Fruit fly (Drosophila melanogaster) whole organism, embryonic: ENCODE data around the gene unc-119.

Source experiments
- Antp ChIP-seq: fragments of 200-800 bp; sonication (Bioruptor generic); optimal IDR thresholded peaks from 3 replicates; lab custom pipeline; 2016; ENCODE audit warnings: missing biosample characterization, missing genetic modification characterization
- Atf6 ChIP-seq: fragments of 200-800 bp; sonication (Bioruptor generic); IDR thresholded peaks from 2 replicates; pipeline ENCODE4 v1.3.6; 2022; ENCODE audit warnings: missing biosample characterization, missing genetic modification characterization
- CG10267 ChIP-seq: fragments of 200-800 bp; sonication (Bioruptor generic); optimal IDR thresholded peaks from 2 replicates; lab custom pipeline; 2018; ENCODE audit warnings: missing biosample characterization, mild to moderate bottlenecking, missing genetic modification characterization, moderate library complexity
- CG10462 ChIP-seq: fragments of 200-800 bp; sonication (Bioruptor generic); optimal IDR thresholded peaks from 2 replicates; lab custom pipeline; 2016; ENCODE audit warnings: missing biosample characterization, missing genetic modification characterization
- CG10959 ChIP-seq: fragments of 200-800 bp; sonication (Bioruptor generic); IDR thresholded peaks from 2 replicates; pipeline ENCODE4 v1.3.6; 2022; ENCODE audit warnings: missing biosample characterization, missing genetic modification characterization
- CG12104 ChIP-seq: fragments of 200-800 bp; sonication (Bioruptor generic); optimal IDR thresholded peaks from 3 replicates; lab custom pipeline; 2016; ENCODE audit warnings: missing biosample characterization, missing genetic modification characterization
- CG12299 ChIP-seq: fragments of 200-800 bp; sonication (Bioruptor generic); optimal IDR thresholded peaks from 2 replicates; lab custom pipeline; 2018; ENCODE audit warnings: missing biosample characterization, mild to moderate bottlenecking, missing genetic modification characterization
- CG14710 ChIP-seq: fragments of 200-800 bp; sonication (Bioruptor generic); optimal IDR thresholded peaks from 3 replicates; lab custom pipeline; 2019; ENCODE audit warnings: missing biosample characterization, mild to moderate bottlenecking, missing genetic modification characterization, moderate library complexity
- CG15514 ChIP-seq: fragments of 200-800 bp; sonication (Bioruptor generic); optimal IDR thresholded peaks from 3 replicates; lab custom pipeline; 2017; ENCODE audit warnings: missing biosample characterization, missing genetic modification characterization, mild to moderate bottlenecking, moderate library complexity, missing genetic modification reagents
- CG15601 ChIP-seq: fragments of 200-800 bp; sonication (Bioruptor generic); optimal IDR thresholded peaks from 3 replicates; lab custom pipeline; 2019; ENCODE audit warnings: missing biosample characterization, mild to moderate bottlenecking, missing genetic modification characterization, moderate library complexity
- CG17361 ChIP-seq: fragments of 200-800 bp; sonication (Bioruptor generic); IDR thresholded peaks from 3 replicates; pipeline ENCODE4 v1.3.6; 2022; ENCODE audit warnings: missing biosample characterization, missing genetic modification characterization
- CG1832 ChIP-seq: fragments of 200-800 bp; sonication (Bioruptor generic); optimal IDR thresholded peaks from 2 replicates; lab custom pipeline; 2017; ENCODE audit warnings: missing biosample characterization, mild to moderate bottlenecking, missing genetic modification characterization, inconsistent platforms
- CG2120 ChIP-seq: fragments of 200-800 bp; sonication (Bioruptor generic); optimal IDR thresholded peaks from 3 replicates; lab custom pipeline; 2016; ENCODE audit warnings: missing biosample characterization, missing genetic modification characterization
- CG2889 ChIP-seq: fragments of 200-800 bp; sonication (Bioruptor generic); IDR thresholded peaks from 3 replicates; pipeline ENCODE4 v1.3.6; 2022; ENCODE audit warnings: missing biosample characterization, missing genetic modification characterization
- CG3163 ChIP-seq: fragments of 200-800 bp; sonication (Bioruptor generic); optimal IDR thresholded peaks from 3 replicates; lab custom pipeline; 2016; ENCODE audit warnings: missing biosample characterization, missing genetic modification characterization
- CG6689 ChIP-seq: fragments of 200-800 bp; sonication (Bioruptor generic); IDR thresholded peaks from 2 replicates; pipeline ENCODE4 v1.3.6; 2022; ENCODE audit warnings: missing biosample characterization, missing genetic modification characterization
- CG7745 ChIP-seq: fragments of 200-800 bp; sonication (Bioruptor generic); optimal IDR thresholded peaks from 2 replicates; lab custom pipeline; 2018; ENCODE audit warnings: missing biosample characterization, mild to moderate bottlenecking, missing genetic modification characterization, moderate library complexity
- CG8281 ChIP-seq: fragments of 200-800 bp; sonication (Bioruptor generic); optimal IDR thresholded peaks from 2 replicates; lab custom pipeline; 2018; ENCODE audit warnings: missing biosample characterization, mild to moderate bottlenecking, missing genetic modification characterization, moderate library complexity
- CG8359 ChIP-seq: fragments of 200-800 bp; sonication (Bioruptor generic); optimal IDR thresholded peaks from 2 replicates; lab custom pipeline; 2017; ENCODE audit warnings: missing biosample characterization, mild to moderate bottlenecking, missing genetic modification characterization, borderline replicate concordance
- CG8388 ChIP-seq: fragments of 200-800 bp; sonication (Bioruptor generic); optimal IDR thresholded peaks from 2 replicates; lab custom pipeline; 2019; ENCODE audit warnings: missing biosample characterization, mild to moderate bottlenecking, missing genetic modification characterization, moderate library complexity
- CG9876 ChIP-seq: fragments of 200-800 bp; sonication (Bioruptor generic); optimal IDR thresholded peaks from 2 replicates; lab custom pipeline; 2016; ENCODE audit warnings: missing biosample characterization, missing genetic modification characterization
- CkIIα-i1 ChIP-seq: fragments of 200-800 bp; sonication (Bioruptor generic); IDR thresholded peaks from 2 replicates; pipeline ENCODE4 v1.3.6; 2022; ENCODE audit warnings: missing biosample characterization, missing genetic modification characterization
- D ChIP-seq, 2 experiments: fragments of 200-800 bp in 1 of 2; fragments of >200 bp in 1 of 2; sonication (Bioruptor generic) in 1 of 2; optimal IDR thresholded peaks; 2 replicates in 1 of 2; 3 replicates in 1 of 2; lab custom pipeline; 2017; ENCODE audit warnings: mild to moderate bottlenecking in 1 of 2, missing biosample characterization in 1 of 2, missing genetic modification characterization in 1 of 2, missing genetic modification reagents in 1 of 2
- Dip3 ChIP-seq: fragments of 200-800 bp; sonication (Bioruptor generic); optimal IDR thresholded peaks from 3 replicates; lab custom pipeline; 2016; ENCODE audit warnings: missing biosample characterization, missing genetic modification characterization
- Doc2 ChIP-seq: fragments of 200-800 bp; sonication (Bioruptor generic); IDR thresholded peaks from 2 replicates; pipeline ENCODE4 v1.3.6; 2022; ENCODE audit warnings: missing biosample characterization, missing genetic modification characterization
- Dref ChIP-seq: fragments of 200-800 bp; sonication (Bioruptor generic); IDR thresholded peaks from 2 replicates; pipeline ENCODE4 v1.3.6; 2022; ENCODE audit warnings: missing biosample characterization, missing genetic modification characterization
- NFAT ChIP-seq: fragments of 200-800 bp; sonication (Bioruptor generic); IDR thresholded peaks from 2 replicates; pipeline ENCODE4 v1.3.6; 2022; ENCODE audit warnings: missing biosample characterization, missing genetic modification characterization
- Oaz ChIP-seq: fragments of 200-800 bp; sonication (Bioruptor generic); IDR thresholded peaks from 2 replicates; pipeline ENCODE4 v1.3.6; 2022; ENCODE audit warnings: missing biosample characterization, missing genetic modification characterization
- Poxn ChIP-seq: fragments of 200-800 bp; sonication (Bioruptor generic); IDR thresholded peaks from 2 replicates; pipeline ENCODE4 v1.3.6; 2022; ENCODE audit warnings: missing biosample characterization, missing genetic modification characterization
- ac ChIP-seq: fragments of 200-800 bp; sonication (Bioruptor generic); optimal IDR thresholded peaks from 3 replicates; lab custom pipeline; 2017; ENCODE audit warnings: missing biosample characterization, mild to moderate bottlenecking, missing genetic modification characterization
- croc ChIP-seq: fragments of 200-800 bp; sonication (Bioruptor generic); conservative IDR thresholded peaks from 3 replicates; pipeline ENCODE4 v1.3.6; 2022; ENCODE audit warnings: missing biosample characterization, missing genetic modification characterization
- dan ChIP-seq: fragments of 200-800 bp; sonication (Bioruptor generic); IDR thresholded peaks from 2 replicates; pipeline ENCODE4 v1.3.6; 2022; ENCODE audit warnings: missing biosample characterization, missing genetic modification characterization
- dpn ChIP-seq, 2 experiments: fragments of 200-800 bp; sonication (Bioruptor generic); optimal IDR thresholded peaks; 3 replicates each; lab custom pipeline; 2016; ENCODE audit warnings: missing biosample characterization in 2 of 2, missing genetic modification characterization in 2 of 2
- emc ChIP-seq: fragments of 200-800 bp; sonication (Bioruptor generic); optimal IDR thresholded peaks from 2 replicates; lab custom pipeline; 2016; ENCODE audit warnings: missing biosample characterization, missing genetic modification characterization
- ems ChIP-seq: fragments of 200-800 bp; sonication (Bioruptor generic); optimal IDR thresholded peaks from 3 replicates; lab custom pipeline; 2016; ENCODE audit warnings: missing biosample characterization, missing genetic modification characterization
- gcm2 ChIP-seq: fragments of 200-800 bp; sonication (Bioruptor generic); optimal IDR thresholded peaks from 2 replicates; lab custom pipeline; 2016; ENCODE audit warnings: missing biosample characterization, missing genetic modification characterization
- insv ChIP-seq, 2 experiments: fragments of 200-800 bp; sonication (Bioruptor generic); optimal IDR thresholded peaks; 3 replicates each; lab custom pipeline; 2016 to 2018; ENCODE audit warnings: missing biosample characterization in 2 of 2, missing genetic modification characterization in 2 of 2
- jing ChIP-seq: fragments of 200-800 bp; sonication (Bioruptor generic); optimal IDR thresholded peaks from 2 replicates; lab custom pipeline; 2018; ENCODE audit warnings: missing biosample characterization, mild to moderate bottlenecking, missing genetic modification characterization
- nau ChIP-seq: fragments of 200-800 bp; sonication (Bioruptor generic); optimal IDR thresholded peaks from 3 replicates; lab custom pipeline; 2017; ENCODE audit warnings: missing biosample characterization, mild to moderate bottlenecking, missing genetic modification characterization, missing genetic modification reagents
- nerfin-1 ChIP-seq: fragments of 200-800 bp; sonication (Bioruptor generic); optimal IDR thresholded peaks from 3 replicates; lab custom pipeline; 2019; ENCODE audit warnings: missing biosample characterization, mild to moderate bottlenecking, missing genetic modification characterization, moderate library complexity
- nerfin-2 ChIP-seq: fragments of 200-800 bp; sonication (Bioruptor generic); IDR thresholded peaks from 2 replicates; pipeline ENCODE4 v1.3.6; 2022; ENCODE audit warnings: missing biosample characterization, missing genetic modification characterization; ENCODE audit not compliant: partially characterized antibody
- org-1 ChIP-seq: fragments of 200-800 bp; sonication (Bioruptor generic); optimal IDR thresholded peaks from 2 replicates; lab custom pipeline; 2017; ENCODE audit warnings: missing biosample characterization, missing genetic modification characterization
- pfk ChIP-seq: fragments of 200-800 bp; sonication (Bioruptor generic); optimal IDR thresholded peaks from 2 replicates; lab custom pipeline; 2018; ENCODE audit warnings: missing biosample characterization, mild to moderate bottlenecking, missing genetic modification characterization, moderate library complexity
- pzg ChIP-seq: fragments of 200-800 bp; sonication (Bioruptor generic); optimal IDR thresholded peaks from 3 replicates; lab custom pipeline; 2018; ENCODE audit warnings: missing biosample characterization, mild to moderate bottlenecking, missing genetic modification characterization, moderate library complexity
- row ChIP-seq: fragments of 200-800 bp; sonication (Bioruptor generic); IDR thresholded peaks from 3 replicates; pipeline ENCODE4 v1.3.6; 2022; ENCODE audit warnings: missing biosample characterization, missing genetic modification characterization
- sug ChIP-seq: fragments of 200-800 bp; optimal IDR thresholded peaks from 2 replicates; lab custom pipeline; 2019; ENCODE audit warnings: missing biosample characterization, mild to moderate bottlenecking, missing genetic modification characterization, moderate library complexity
- usp ChIP-seq: fragments of >200 bp; optimal IDR thresholded peaks from 2 replicates; lab custom pipeline; 2017; ENCODE audit warnings: missing biosample characterization, missing genetic modification characterization
- wek ChIP-seq: fragments of 200-800 bp; sonication (Bioruptor generic); optimal IDR thresholded peaks from 3 replicates; lab custom pipeline; 2018; ENCODE audit warnings: missing biosample characterization, mild to moderate bottlenecking, missing genetic modification characterization, moderate library complexity

Gene unc-119

DNA sequence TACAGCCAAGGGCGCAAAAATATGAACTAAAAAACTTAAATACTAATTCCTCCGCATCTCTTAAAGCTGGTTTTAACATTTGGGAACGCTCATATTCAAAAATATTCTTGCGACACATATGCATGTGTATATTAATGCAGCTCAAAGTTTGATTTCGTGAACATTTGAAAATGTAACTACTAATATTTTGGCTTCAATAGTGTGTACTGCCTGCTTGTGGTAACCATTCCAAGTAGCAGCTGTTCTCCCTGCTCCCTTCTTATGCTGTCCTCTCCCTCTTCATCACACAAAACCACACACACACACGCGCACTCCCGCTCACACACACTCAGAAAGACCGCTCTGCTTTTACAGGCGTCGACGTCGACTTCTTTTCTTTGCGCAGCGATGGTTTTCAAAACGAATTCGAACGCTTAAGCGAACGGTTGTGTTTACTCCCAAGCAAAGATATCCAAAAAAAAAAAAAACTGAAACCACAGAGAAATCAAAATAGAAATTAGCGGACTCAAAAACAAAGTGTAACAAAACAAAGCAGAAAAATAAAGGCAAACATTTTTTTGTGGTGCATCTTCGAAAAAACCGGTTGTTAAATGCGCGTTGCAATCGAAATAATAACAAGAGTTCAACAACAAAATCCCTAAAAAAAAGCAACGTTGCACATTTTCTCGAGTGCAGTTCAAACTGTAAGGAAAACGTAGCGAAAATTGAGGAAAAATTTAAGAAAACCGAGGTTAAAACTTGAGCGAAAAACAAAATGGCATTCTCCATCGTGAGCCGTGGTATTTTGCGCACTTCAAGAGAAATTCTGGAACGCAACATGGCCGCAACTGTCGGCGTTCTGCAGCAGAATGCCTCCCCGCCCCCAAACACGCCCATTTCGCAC lies 46.1 kb upstream of the unc-119 start, which contains the start of gene CBP (continued):
- peak; percentile 97 for TF ChIP-seq CG12104 (GFP tag; lab: Kevin White, UChicago)
- TF ChIP-seq CG15514 (GFP tag; lab: Kevin White, UChicago) = peak; percentile 90
- TF ChIP-seq CG14710 = peak; percentile 98
- 0 out of 2 replicates have a peak, but pooled peaks have one; percentile 53 for TF ChIP-seq CkIIα-i1
- TF ChIP-seq org-1 (GFP tag; lab: Kevin White, UChicago) = peak; percentile 98
- peak; percentile 19 for TF ChIP-seq pzg (GFP tag; lab: Kevin White, UChicago)
- TF ChIP-seq ac (GFP tag; lab: Kevin White, UChicago) = peak; percentile 99
- TF ChIP-seq D (optimal IDR thresholded peaks at IDR 0.05; lab: Kevin White, UChicago) = no peak
- peak; percentile 99 for TF ChIP-seq D (GFP tag; optimal IDR thresholded peaks at IDR 0.05; lab: Kevin White, UChicago)
- peak; percentile 60 for TF ChIP-seq pfk (GFP tag; lab: Kevin White, UChicago)
- no peak for TF ChIP-seq nerfin-2 (GFP tag; lab: Robert Waterston, UW)
- TF ChIP-seq dpn (GFP tag; optimal IDR thresholded peaks at IDR 0.05; lab: Kevin White, UChicago) = peak; percentile 97 to 98
- TF ChIP-seq gcm2 (GFP tag; lab: Kevin White, UChicago) = peak; percentile 93
- TF ChIP-seq Dip3 (GFP tag; lab: Kevin White, UChicago) = peak; percentile 91
- no peak for TF ChIP-seq usp (GFP tag; lab: Kevin White, UChicago)
- TF ChIP-seq CG9876 = peak; percentile 90
- TF ChIP-seq CG3163 = peak; percentile 88
- TF ChIP-seq Oaz (GFP tag; lab: Robert Waterston, UW) = peak; percentile 87
- TF ChIP-seq CG2120 = peak; percentile 95
- TF ChIP-seq ems (GFP tag; lab: Kevin White, UChicago) = peak; percentile 97
- peak; percentile 62 to 73 for TF ChIP-seq insv (GFP tag; optimal IDR thresholded peaks at IDR 0.05; lab: Kevin White, UChicago)
- TF ChIP-seq dan = peak; percentile 89; the same call in 1 of the 2 replicates
- peak; percentile 95 for TF ChIP-seq CG8359 (GFP tag; lab: Kevin White, UChicago)
- peak; percentile 97 for TF ChIP-seq croc
- peak; percentile 97 for TF ChIP-seq CG12299
- TF ChIP-seq emc (GFP tag; lab: Kevin White, UChicago) = peak; percentile 92
- peak; percentile 92 for TF ChIP-seq CG8281 (tag; lab: Kevin White, UChicago)
- TF ChIP-seq Atf6 (GFP tag; lab: Robert Waterston, UW) = peak; percentile 95
- TF ChIP-seq wek (GFP tag; lab: Kevin White, UChicago) = peak; percentile 93
- peak; percentile 97 for TF ChIP-seq jing (GFP tag; lab: Kevin White, UChicago)
- no peak for TF ChIP-seq Dref
- TF ChIP-seq sug (tag; lab: Kevin White, UChicago) = peak; percentile 94
- TF ChIP-seq CG8388 (GFP tag; lab: Kevin White, UChicago) = peak; percentile 98
- TF ChIP-seq nau = peak; percentile 98
- peak; percentile 80 for TF ChIP-seq NFAT (GFP tag; lab: Robert Waterston, UW)
- peak; percentile 97 for TF ChIP-seq CG10462 (GFP tag; lab: Kevin White, UChicago)
- peak; percentile 95 for TF ChIP-seq CG10267 (tag; lab: Kevin White, UChicago)
- TF ChIP-seq CG2889 (GFP tag; lab: Robert Waterston, UW) = peak; percentile 91
- TF ChIP-seq Doc2 (GFP tag; lab: Robert Waterston, UW) = peak; percentile 29; the same call in 1 of the 2 replicates
- peak; percentile 96 for TF ChIP-seq CG6689
- peak; percentile 98 for TF ChIP-seq Antp (GFP tag; lab: Kevin White, UChicago)
- peak; percentile 92 for TF ChIP-seq CG17361 (GFP tag; lab: Robert Waterston, UW)
- TF ChIP-seq row = peak; percentile 95
- peak; percentile 96 for TF ChIP-seq nerfin-1 (tag; lab: Kevin White, UChicago)
- TF ChIP-seq CG15601 (tag; lab: Kevin White, UChicago) = peak; percentile 98
- TF ChIP-seq CG10959 (GFP tag; lab: Robert Waterston, UW) = peak; percentile 96
- peak; percentile 79 for TF ChIP-seq CG7745 (tag; lab: Kevin White, UChicago)
- peak; percentile 67 for TF ChIP-seq Poxn (GFP tag; lab: Robert Waterston, UW)
- TF ChIP-seq CG1832 (GFP tag; lab: Kevin White, UChicago) = no peak
